Worm (Caenorhabditis elegans) whole organism, L4 larva: ENCODE results near the gene Y54G11A.9.

Source experiments
- F10B5.3 ChIP-seq: sonication (generic microtip); optimal IDR thresholded peaks from 2 replicates; lab custom pipeline; 2016; ENCODE audit warnings: mild to moderate bottlenecking, missing genetic modification characterization, missing compliant biosample characterization
- F37D6.2 ChIP-seq: sonication (generic microtip); optimal IDR thresholded peaks from 2 replicates; lab custom pipeline; 2016; ENCODE audit warnings: mild to moderate bottlenecking, missing genetic modification characterization, missing compliant biosample characterization
- R02D3.7 ChIP-seq: fragments of 150-350 bp; sonication (generic microtip); optimal IDR thresholded peaks from 3 replicates; lab custom pipeline; 2014; ENCODE audit warnings: missing biosample characterization, missing genetic modification characterization
- T26A8.4 ChIP-seq: fragments of 200-800 bp; sonication (Bioruptor generic); IDR thresholded peaks from 2 replicates; pipeline ENCODE4 v1.3.6; 2022; ENCODE audit warnings: missing genetic modification characterization, missing compliant biosample characterization
- aha-1 ChIP-seq: fragments of 150-350 bp; peaks from one replicate; lab custom pipeline; 2014; ENCODE audit warnings: missing biosample characterization, missing genetic modification characterization
- ama-1 ChIP-seq: fragments of 150-350 bp; optimal IDR thresholded peaks from 2 replicates; lab custom pipeline; 2014; ENCODE audit warnings: inconsistent platforms, mixed read lengths
- attf-4 ChIP-seq: sonication (generic microtip); optimal IDR thresholded peaks from 3 replicates; lab custom pipeline; 2017; ENCODE audit warnings: missing biosample characterization, missing genetic modification characterization
- ceh-32 ChIP-seq: sonication (generic microtip); optimal IDR thresholded peaks from 2 replicates; lab custom pipeline; 2016; ENCODE audit warnings: mild to moderate bottlenecking, missing genetic modification characterization, missing compliant biosample characterization; ENCODE audit not compliant: poor library complexity
- ceh-44 ChIP-seq: fragments of 200-800 bp; sonication (Bioruptor generic); IDR thresholded peaks from 2 replicates; pipeline ENCODE4 v1.3.6; 2022; ENCODE audit warnings: missing genetic modification reagents, missing genetic modification characterization, missing compliant biosample characterization
- ctbp-1 ChIP-seq: fragments of 200-800 bp; sonication (Bioruptor generic); IDR thresholded peaks from 2 replicates; pipeline ENCODE4 v1.3.6; 2022; ENCODE audit warnings: missing genetic modification reagents, missing genetic modification characterization, missing compliant biosample characterization
- daf-16 ChIP-seq, 3 experiments: sonication (generic microtip); optimal IDR thresholded peaks; 2 replicates each; lab custom pipeline; 2016 to 2017; ENCODE audit warnings: missing genetic modification characterization in 3 of 3, missing genetic modification reagents in 3 of 3, mild to moderate bottlenecking in 2 of 3, missing compliant biosample characterization in 2 of 3, missing biosample characterization in 1 of 3, moderate library complexity in 1 of 3
- daf-8 ChIP-seq: fragments of 200-800 bp; sonication (Bioruptor generic); IDR thresholded peaks from 2 replicates; pipeline ENCODE4 v1.3.6; 2022; ENCODE audit warnings: missing genetic modification characterization, missing compliant biosample characterization
- dpl-1 ChIP-seq: fragments of 150-350 bp; optimal IDR thresholded peaks from 2 replicates; lab custom pipeline; 2014; ENCODE audit warnings: missing biosample characterization, missing genetic modification reagents, missing genetic modification characterization
- dve-1 ChIP-seq: sonication (generic microtip); optimal IDR thresholded peaks from 2 replicates; lab custom pipeline; 2017; ENCODE audit warnings: antibody characterized with exemption, mild to moderate bottlenecking, missing genetic modification characterization, missing compliant biosample characterization; ENCODE audit not compliant: insufficient read depth
- fkh-10 ChIP-seq: fragments of 150-350 bp; optimal IDR thresholded peaks from 2 replicates; lab custom pipeline; 2014; ENCODE audit warnings: missing biosample characterization, missing genetic modification reagents, missing genetic modification characterization
- fos-1 ChIP-seq: fragments of 150-350 bp; optimal IDR thresholded peaks from 2 replicates; lab custom pipeline; 2014; ENCODE audit warnings: missing biosample characterization, missing genetic modification characterization
- hlh-11 ChIP-seq: fragments of 200-800 bp; sonication (Bioruptor generic); optimal IDR thresholded peaks from 2 replicates; lab custom pipeline; 2018; ENCODE audit warnings: mild to moderate bottlenecking, missing genetic modification characterization, missing compliant biosample characterization
- hlh-30 ChIP-seq: sonication (generic microtip); optimal IDR thresholded peaks from 2 replicates; lab custom pipeline; 2017; ENCODE audit warnings: antibody characterized with exemption, mild to moderate bottlenecking, missing genetic modification characterization, missing compliant biosample characterization; ENCODE audit not compliant: insufficient read depth
- hmg-1.1 ChIP-seq: fragments of 200-800 bp; sonication (Bioruptor generic); IDR thresholded peaks from 2 replicates; pipeline ENCODE4 v1.3.6; 2022; ENCODE audit warnings: missing genetic modification reagents, missing genetic modification characterization, missing compliant biosample characterization
- lin-38 ChIP-seq: fragments of 200-800 bp; sonication (Bioruptor generic); IDR thresholded peaks from 2 replicates; pipeline ENCODE4 v1.3.6; 2022; ENCODE audit warnings: missing genetic modification reagents, missing genetic modification characterization, missing compliant biosample characterization
- lin-39 ChIP-seq: fragments of 150-350 bp; optimal IDR thresholded peaks from 2 replicates; lab custom pipeline; 2014; ENCODE audit warnings: missing biosample characterization, missing genetic modification reagents, missing genetic modification characterization
- mdl-1 ChIP-seq, 2 experiments: fragments of 150-350 bp in 1 of 2; sonication (generic microtip) in 1 of 2; optimal IDR thresholded peaks; 2 replicates each; lab custom pipeline; 2014 to 2017; ENCODE audit warnings: missing biosample characterization in 2 of 2, missing genetic modification characterization in 2 of 2
- mdt-29 ChIP-seq: fragments of 200-800 bp; sonication (Bioruptor generic); IDR thresholded peaks from 2 replicates; pipeline ENCODE4 v1.3.6; 2022; ENCODE audit warnings: missing genetic modification reagents, missing genetic modification characterization, missing compliant biosample characterization
- mxl-2 ChIP-seq: fragments of 200-800 bp; sonication (Bioruptor generic); conservative IDR thresholded peaks from 2 replicates; pipeline ENCODE4 v1.3.6; 2022; ENCODE audit warnings: missing genetic modification reagents, missing genetic modification characterization, missing compliant biosample characterization
- mxl-3 ChIP-seq: fragments of 200-800 bp; sonication (Bioruptor generic); optimal IDR thresholded peaks from 2 replicates; lab custom pipeline; 2018; ENCODE audit warnings: mild to moderate bottlenecking, missing genetic modification characterization, missing compliant biosample characterization
- nhr-10 ChIP-seq: fragments of 150-350 bp; optimal IDR thresholded peaks from 2 replicates; lab custom pipeline; 2014; ENCODE audit warnings: missing biosample characterization, missing genetic modification characterization
- nhr-102 ChIP-seq: sonication (generic microtip); optimal IDR thresholded peaks from 2 replicates; lab custom pipeline; 2016; ENCODE audit warnings: mild to moderate bottlenecking, missing genetic modification characterization, moderate library complexity, missing compliant biosample characterization
- nhr-11 ChIP-seq: fragments of 150-350 bp; optimal IDR thresholded peaks from 2 replicates; lab custom pipeline; 2014; ENCODE audit warnings: missing biosample characterization, missing genetic modification characterization
- nhr-25 ChIP-seq: sonication (generic microtip); optimal IDR thresholded peaks from 2 replicates; lab custom pipeline; 2017; ENCODE audit warnings: missing genetic modification characterization, mild to moderate bottlenecking, missing compliant biosample characterization, antibody characterized with exemption, moderate library complexity, borderline replicate concordance; ENCODE audit not compliant: insufficient read depth
- nhr-28 ChIP-seq: fragments of 150-350 bp; optimal IDR thresholded peaks from 2 replicates; lab custom pipeline; 2014; ENCODE audit warnings: missing biosample characterization, missing genetic modification characterization
- nhr-41 ChIP-seq: fragments of 200-800 bp; sonication (Bioruptor generic); IDR thresholded peaks from 2 replicates; pipeline ENCODE4 v1.3.6; 2022; ENCODE audit warnings: missing genetic modification reagents, missing genetic modification characterization, missing compliant biosample characterization
- nhr-48 ChIP-seq: sonication (generic microtip); optimal IDR thresholded peaks from 2 replicates; lab custom pipeline; 2016; ENCODE audit warnings: mild to moderate bottlenecking, missing genetic modification characterization, missing compliant biosample characterization
- nhr-6 ChIP-seq: fragments of 150-350 bp; optimal IDR thresholded peaks from 2 replicates; lab custom pipeline; 2014; ENCODE audit warnings: missing biosample characterization, missing genetic modification characterization
- nhr-76 ChIP-seq: fragments of 150-350 bp; optimal IDR thresholded peaks from 2 replicates; lab custom pipeline; 2014; ENCODE audit warnings: missing biosample characterization, missing genetic modification characterization
- php-3 ChIP-seq: fragments of 200-800 bp; sonication (Bioruptor generic); IDR thresholded peaks from 2 replicates; pipeline ENCODE4 v1.3.6; 2022; ENCODE audit warnings: missing genetic modification reagents, missing genetic modification characterization, missing compliant biosample characterization
- rbr-2 ChIP-seq: sonication (generic microtip); optimal IDR thresholded peaks from 2 replicates; lab custom pipeline; 2016; ENCODE audit warnings: missing genotype, missing genetic modification characterization, missing compliant biosample characterization
- saeg-2 ChIP-seq: fragments of 200-800 bp; sonication (Bioruptor generic); IDR thresholded peaks from 2 replicates; pipeline ENCODE4 v1.3.6; 2022; ENCODE audit warnings: missing genetic modification reagents, missing genetic modification characterization, missing compliant biosample characterization
- sdz-12 ChIP-seq: fragments of 200-800 bp; sonication (Bioruptor generic); optimal IDR thresholded peaks from 2 replicates; lab custom pipeline; 2018; ENCODE audit warnings: mild to moderate bottlenecking, missing genetic modification characterization, missing compliant biosample characterization
- set-16 ChIP-seq: fragments of 200-800 bp; sonication (Bioruptor generic); IDR thresholded peaks from 2 replicates; pipeline ENCODE4 v1.3.6; 2022; ENCODE audit warnings: missing genetic modification reagents, missing genetic modification characterization, missing compliant biosample characterization
- skn-1 ChIP-seq: fragments of 150-350 bp; optimal IDR thresholded peaks from 2 replicates; lab custom pipeline; 2014; ENCODE audit warnings: missing biosample characterization, missing genetic modification characterization
- snpc-1.2 ChIP-seq: fragments of 200-800 bp; sonication (Bioruptor generic); IDR thresholded peaks from 2 replicates; pipeline ENCODE4 v1.3.6; 2022; ENCODE audit warnings: missing genetic modification reagents, missing genetic modification characterization, missing compliant biosample characterization
- snpc-4 ChIP-seq: fragments of 150-350 bp; optimal IDR thresholded peaks from 2 replicates; lab custom pipeline; 2014; ENCODE audit warnings: missing biosample characterization, missing genetic modification characterization
- tra-1 ChIP-seq: fragments of 200-800 bp; sonication (Bioruptor generic); IDR thresholded peaks from 2 replicates; pipeline ENCODE4 v1.3.6; 2022; ENCODE audit warnings: missing genetic modification reagents, missing genetic modification characterization, missing compliant biosample characterization
- unc-130 ChIP-seq: sonication (generic microtip); optimal IDR thresholded peaks from 2 replicates; lab custom pipeline; 2016; ENCODE audit warnings: missing genetic modification reagents, missing genetic modification characterization, missing compliant biosample characterization
- unc-62 ChIP-seq, 3 experiments: fragments of 150-350 bp in 1 of 3; sonication (generic microtip); optimal IDR thresholded peaks in 2 of 3; peaks in 1 of 3; 1 replicate in 1 of 3; 2 replicates in 2 of 3; lab custom pipeline; 2014 to 2017; ENCODE audit warnings: missing biosample characterization in 3 of 3, missing genetic modification characterization in 3 of 3, missing genetic modification reagents in 3 of 3, missing genotype in 1 of 3
- zfp-3 ChIP-seq: fragments of 200-800 bp; sonication (Bioruptor generic); conservative IDR thresholded peaks from 2 replicates; pipeline ENCODE4 v1.3.6; 2022; ENCODE audit warnings: missing genetic modification reagents, missing genetic modification characterization, missing compliant biosample characterization
- zip-2 ChIP-seq: fragments of 150-350 bp; optimal IDR thresholded peaks from 2 replicates; lab custom pipeline; 2014; ENCODE audit warnings: missing biosample characterization, missing genetic modification characterization
- ztf-7 ChIP-seq: fragments of 150-350 bp; optimal IDR thresholded peaks from 2 replicates; lab custom pipeline; 2014; ENCODE audit warnings: missing biosample characterization, missing genetic modification characterization

Gene Y54G11A.9

ce11 chrII:14388213-14388612 lies 42.0 kb upstream of the Y54G11A.9 start, which contains the start of gene F26H11.8:
F26H11.8 (plus strand) TSS chrII:14388513.
- TF ChIP-seq aha-1 (tag; lab: Kevin White, UChicago), result peak; percentile 64
- TF ChIP-seq daf-8 (GFP tag; lab: Robert Waterston, UW), result no peak

- TF ChIP-seq nhr-28 (tag; lab: Kevin White, UChicago), result peak; percentile 28
- TF ChIP-seq snpc-1.2 (GFP tag; lab: Robert Waterston, UW), result no peak
- TF ChIP-seq mxl-3 (GFP tag; lab: Kevin White, UChicago), result no peak
- TF ChIP-seq R02D3.7 (tag; lab: Kevin White, UChicago), result no peak
- TF ChIP-seq hmg-1.1, result peak; percentile 71
- TF ChIP-seq dve-1, result no peak
- TF ChIP-seq sdz-12 (GFP tag; lab: Kevin White, UChicago), result no peak
- peak; percentile 49 for TF ChIP-seq hlh-11 (tag; lab: Kevin White, UChicago)
- TF ChIP-seq php-3, result 0 out of 2 replicates have a peak, but pooled peaks have one; percentile 10
- TF ChIP-seq ama-1, result no peak
- TF ChIP-seq mdl-1 (tag; optimal IDR thresholded peaks at IDR 0.05; lab: Kevin White, UChicago), result peak in 1 of 2 experiments; percentile 24
- TF ChIP-seq mdt-29 (GFP tag; lab: Robert Waterston, UW), result no peak
- no peak for TF ChIP-seq unc-62 (GFP tag; optimal IDR thresholded peaks at IDR 0.05 in 1 of 2; lab: Kevin White, UChicago)
- TF ChIP-seq unc-62 (tag; optimal IDR thresholded peaks at IDR 0.05; lab: Kevin White, UChicago), result no peak
- peak; percentile 32 for TF ChIP-seq nhr-102
- peak in 1 of 2 experiments; percentile 8 for TF ChIP-seq daf-16 (GFP tag; optimal IDR thresholded peaks at IDR 0.05; lab: Kevin White, UChicago)
- peak; percentile 64 for TF ChIP-seq daf-16 (tag; optimal IDR thresholded peaks at IDR 0.05; lab: Kevin White, UChicago)
- no peak for TF ChIP-seq nhr-48
- no peak for TF ChIP-seq ctbp-1
- peak; percentile 74 for TF ChIP-seq nhr-6
- TF ChIP-seq zfp-3 (GFP tag; lab: Robert Waterston, UW), result no peak
- TF ChIP-seq dpl-1 (GFP tag; lab: Kevin White, UChicago), result peak; percentile 97
- TF ChIP-seq set-16 (GFP tag; lab: Robert Waterston, UW), result no peak
- TF ChIP-seq zip-2, result peak; percentile 28
- no peak for TF ChIP-seq nhr-25 (tag; lab: Kevin White, UChicago)
- TF ChIP-seq nhr-41, result no peak
- TF ChIP-seq F37D6.2 (tag; lab: Kevin White, UChicago), result no peak
- no peak for TF ChIP-seq nhr-10
- TF ChIP-seq tra-1 (GFP tag; lab: Robert Waterston, UW), result no peak
- no peak for TF ChIP-seq lin-39 (tag; lab: Kevin White, UChicago)
- peak; percentile 41 for TF ChIP-seq ztf-7 (tag; lab: Kevin White, UChicago)
- no peak for TF ChIP-seq skn-1 (tag; lab: Kevin White, UChicago)
- no peak for TF ChIP-seq ceh-44
- peak; percentile 33 for TF ChIP-seq nhr-11 (tag; lab: Kevin White, UChicago)
- peak; percentile 99 for TF ChIP-seq lin-38 (GFP tag; lab: Robert Waterston, UW)
- TF ChIP-seq hlh-30 (tag; lab: Kevin White, UChicago), result peak; percentile 62
- TF ChIP-seq nhr-76 (tag; lab: Kevin White, UChicago), result no peak
- no peak for TF ChIP-seq fos-1
- TF ChIP-seq T26A8.4 (GFP tag; lab: Robert Waterston, UW), result peak; percentile 45; the same call in 1 of the 2 replicates
- TF ChIP-seq mxl-2, result no peak
- TF ChIP-seq F10B5.3 (tag; lab: Kevin White, UChicago), result no peak
- TF ChIP-seq fkh-10 (GFP tag; lab: Kevin White, UChicago), result peak; percentile 6
- TF ChIP-seq ceh-32 (tag; lab: Kevin White, UChicago), result no peak
- no peak for TF ChIP-seq attf-4 (tag; lab: Kevin White, UChicago)
- no peak for TF ChIP-seq saeg-2 (GFP tag; lab: Robert Waterston, UW)
- peak; percentile 50 for TF ChIP-seq aha-1 (tag; lab: Kevin White, UChicago)
- TF ChIP-seq rbr-2 (tag; lab: Kevin White, UChicago), result peak; percentile 63
- TF ChIP-seq unc-130 (GFP tag; lab: Kevin White, UChicago), result peak; percentile 16
- TF ChIP-seq snpc-4 (tag; lab: Kevin White, UChicago), result no peak
Measured at ce11 chrII:14383644-14384043, 37.4 kb upstream of the Y54G11A.9 start, which contains the start of gene mes-2. mes-2 (plus strand) TSS chrII:14383973.
